Worm (Caenorhabditis elegans): ENCODE results near the gene srw-139.

DNA sequence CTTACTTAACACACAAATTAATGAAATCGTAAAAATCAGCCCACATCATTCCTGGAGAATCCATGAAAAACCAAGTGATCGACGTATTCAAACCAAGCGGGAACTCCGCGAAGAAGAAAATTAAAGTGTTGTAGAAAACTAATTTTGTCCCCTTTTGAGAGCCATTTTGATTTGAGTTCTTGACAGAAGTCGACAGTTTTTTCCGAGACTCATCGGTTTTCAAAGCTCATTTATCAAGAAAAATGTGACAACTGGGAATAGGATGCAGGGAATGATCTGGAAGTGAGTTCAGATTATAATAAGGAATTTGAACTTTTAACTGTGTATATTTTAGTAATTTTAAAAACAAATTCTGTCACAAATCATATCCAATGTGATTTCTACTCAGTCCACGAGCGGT, 26.2 kb upstream of the srw-139 start, which contains the start of gene srw-135:
- no peak for TF ChIP-seq che-1 (tag; optimal IDR thresholded peaks at IDR 0.05)
- no peak for TF ChIP-seq lim-6 (tag; optimal IDR thresholded peaks at IDR 0.05)
- no peak for TF ChIP-seq C08G9.2 (tag; optimal IDR thresholded peaks at IDR 0.05)
- no peak for TF ChIP-seq ref-2 (tag; optimal IDR thresholded peaks at IDR 0.05)
- TF ChIP-seq fkh-6 (tag; optimal IDR thresholded peaks at IDR 0.05), result no peak
- no peak for TF ChIP-seq C38D4.7 (GFP tag; optimal IDR thresholded peaks at IDR 0.05)
- no peak for TF ChIP-seq ceh-31 (tag; optimal IDR thresholded peaks at IDR 0.05)
- no peak for TF ChIP-seq unc-86 (tag; optimal IDR thresholded peaks at IDR 0.05)
- TF ChIP-seq nhr-11 (tag; optimal IDR thresholded peaks at IDR 0.05), result no peak
- no peak for TF ChIP-seq rnt-1 (tag; optimal IDR thresholded peaks at IDR 0.05)
- no peak for TF ChIP-seq ztf-16 (tag; optimal IDR thresholded peaks at IDR 0.05)
- TF ChIP-seq fkh-10 (GFP tag; optimal IDR thresholded peaks at IDR 0.05), result no peak
- TF ChIP-seq pqm-1 (tag; optimal IDR thresholded peaks at IDR 0.05), result no peak

Measured in whole organism, late embryonic.